Worm (Caenorhabditis elegans) whole organism, young adult: ENCODE results near the gene pas-1.
A peak's percentile ranks its signal among the peaks of the same experiment; 100 is the strongest.

Experiments used
- B0019.2 ChIP-seq: fragments of 200-800 bp; sonication (Bioruptor generic); conservative IDR thresholded peaks from 2 replicates; pipeline ENCODE4 v1.3.6; 2022; ENCODE audit warnings: missing genetic modification reagents, missing genetic modification characterization, missing compliant biosample characterization
- C17E4.6 ChIP-seq: fragments of 200-800 bp; sonication (Bioruptor generic); IDR thresholded peaks from 2 replicates; pipeline ENCODE4 v1.3.6; 2022; ENCODE audit warnings: missing genetic modification reagents, missing genetic modification characterization, missing compliant biosample characterization
- F22D6.2 ChIP-seq: sonication (generic microtip); optimal IDR thresholded peaks from 2 replicates; lab custom pipeline; 2016; ENCODE audit warnings: mild to moderate bottlenecking, missing genetic modification characterization, missing compliant biosample characterization
- F33H1.4 ChIP-seq: fragments of 200-800 bp; sonication (Bioruptor generic); IDR thresholded peaks from 2 replicates; pipeline ENCODE4 v1.3.6; 2022; ENCODE audit warnings: missing genetic modification reagents, missing genetic modification characterization, missing compliant biosample characterization
- F49E8.2 ChIP-seq: sonication (generic microtip); optimal IDR thresholded peaks from 3 replicates; lab custom pipeline; 2017; ENCODE audit warnings: missing genetic modification characterization, mild to moderate bottlenecking, missing compliant biosample characterization, antibody characterized with exemption, moderate library complexity; ENCODE audit not compliant: insufficient read depth
- Y53F4B.3 ChIP-seq: fragments of 200-800 bp; sonication (Bioruptor generic); IDR thresholded peaks from 2 replicates; pipeline ENCODE4 v1.3.6; 2022; ENCODE audit warnings: missing genetic modification reagents, missing genetic modification characterization, missing compliant biosample characterization
- Y79H2A.3 ChIP-seq: fragments of 200-800 bp; sonication (Bioruptor generic); conservative IDR thresholded peaks from 2 replicates; pipeline ENCODE4 v1.3.6; 2022; ENCODE audit warnings: missing genetic modification reagents, missing genetic modification characterization, missing compliant biosample characterization
- Y95B8A.8 ChIP-seq: fragments of 200-800 bp; sonication (Bioruptor generic); IDR thresholded peaks from 2 replicates; pipeline ENCODE4 v1.3.6; 2022; ENCODE audit warnings: missing genetic modification reagents, missing genetic modification characterization, missing compliant biosample characterization
- ZK185.1 ChIP-seq: sonication (generic microtip); optimal IDR thresholded peaks from 2 replicates; lab custom pipeline; 2016; ENCODE audit warnings: mild to moderate bottlenecking, missing genetic modification characterization, missing compliant biosample characterization; ENCODE audit not compliant: poor library complexity, severe bottlenecking
- ama-1 ChIP-seq, 3 experiments: fragments of 150-350 bp in 1 of 3; sonication (generic microtip) in 2 of 3; optimal IDR thresholded peaks; 2 replicates each; lab custom pipeline; 2014 to 2018; ENCODE audit warnings: missing biosample characterization in 2 of 3, missing genetic modification characterization in 2 of 3, missing genetic modification reagents in 2 of 3
- bed-1 ChIP-seq: fragments of 200-800 bp; sonication (Bioruptor generic); IDR thresholded peaks from 2 replicates; pipeline ENCODE4 v1.3.6; 2022; ENCODE audit warnings: missing genetic modification reagents, missing genetic modification characterization, missing compliant biosample characterization
- ceh-40 ChIP-seq: fragments of 200-800 bp; sonication (Bioruptor generic); IDR thresholded peaks from 2 replicates; pipeline ENCODE4 v1.3.6; 2022; ENCODE audit warnings: missing genetic modification characterization, missing compliant biosample characterization
- ceh-79 ChIP-seq: sonication (generic microtip); optimal IDR thresholded peaks from 2 replicates; lab custom pipeline; 2017; ENCODE audit warnings: mild to moderate bottlenecking, missing genetic modification characterization, missing compliant biosample characterization
- die-1 ChIP-seq: sonication (generic microtip); optimal IDR thresholded peaks from 2 replicates; lab custom pipeline; 2016; ENCODE audit warnings: missing genotype, mild to moderate bottlenecking, missing genetic modification characterization, missing compliant biosample characterization
- dpl-1 ChIP-seq: fragments of 150-350 bp; optimal IDR thresholded peaks from 2 replicates; lab custom pipeline; 2014; ENCODE audit warnings: missing biosample characterization, missing genetic modification reagents, missing genetic modification characterization
- egrh-3 ChIP-seq: fragments of 200-800 bp; sonication (Bioruptor generic); IDR thresholded peaks from 2 replicates; pipeline ENCODE4 v1.3.6; 2022; ENCODE audit warnings: missing genetic modification reagents, missing genetic modification characterization, missing compliant biosample characterization
- ekl-4 ChIP-seq: fragments of 200-800 bp; sonication (Bioruptor generic); IDR thresholded peaks from 2 replicates; pipeline ENCODE4 v1.3.6; 2022; ENCODE audit warnings: missing genetic modification reagents, missing genetic modification characterization, missing compliant biosample characterization
- him-1 ChIP-seq: sonication (generic microtip); optimal IDR thresholded peaks from 2 replicates; lab custom pipeline; 2016; ENCODE audit warnings: missing genotype, missing genetic modification reagents, missing genetic modification characterization, missing compliant biosample characterization
- hrde-1 ChIP-seq: sonication (generic microtip); optimal IDR thresholded peaks from 2 replicates; lab custom pipeline; 2016; ENCODE audit warnings: missing genetic modification characterization, mild to moderate bottlenecking, missing compliant biosample characterization, moderate library complexity, missing genotype, missing genetic modification reagents, borderline replicate concordance
- hsf-1 ChIP-seq: fragments of 200-800 bp; sonication (Bioruptor generic); IDR thresholded peaks from 2 replicates; pipeline ENCODE4 v1.3.6; 2022; ENCODE audit warnings: missing genetic modification reagents, missing genetic modification characterization, missing compliant biosample characterization
- lag-1 ChIP-seq: fragments of 200-800 bp; sonication (Bioruptor generic); IDR thresholded peaks from 2 replicates; pipeline ENCODE4 v1.3.6; 2022; ENCODE audit warnings: missing genetic modification reagents, missing genetic modification characterization, missing compliant biosample characterization
- lin-40 ChIP-seq: sonication (generic microtip); optimal IDR thresholded peaks from 2 replicates; lab custom pipeline; 2016; ENCODE audit warnings: missing genetic modification characterization, mild to moderate bottlenecking, missing compliant biosample characterization, missing genotype, missing genetic modification reagents
- lin-54 ChIP-seq: fragments of 200-800 bp; sonication (Bioruptor generic); optimal IDR thresholded peaks from 2 replicates; lab custom pipeline; 2018; ENCODE audit warnings: mild to moderate bottlenecking, missing genetic modification characterization, missing compliant biosample characterization
- lir-1 ChIP-seq: fragments of 200-800 bp; sonication (Bioruptor generic); conservative IDR thresholded peaks from 2 replicates; pipeline ENCODE4 v1.3.6; 2022; ENCODE audit warnings: missing genetic modification reagents, missing genetic modification characterization, missing compliant biosample characterization
- madf-6 ChIP-seq: fragments of 200-800 bp; sonication (Bioruptor generic); IDR thresholded peaks from 2 replicates; pipeline ENCODE4 v1.3.6; 2022; ENCODE audit warnings: missing genetic modification reagents, missing genetic modification characterization, missing compliant biosample characterization
- nfya-1 ChIP-seq: sonication (generic microtip); optimal IDR thresholded peaks from 2 replicates; lab custom pipeline; 2017; ENCODE audit warnings: antibody characterized with exemption, missing compliant biosample characterization, missing genetic modification characterization, borderline replicate concordance; ENCODE audit not compliant: insufficient read depth
- nfyb-1 ChIP-seq: fragments of 200-800 bp; sonication (Bioruptor generic); IDR thresholded peaks from 2 replicates; pipeline ENCODE4 v1.3.6; 2022; ENCODE audit warnings: missing genetic modification reagents, missing genetic modification characterization, missing compliant biosample characterization
- nhr-80 ChIP-seq: sonication (generic microtip); optimal IDR thresholded peaks from 2 replicates; lab custom pipeline; 2016; ENCODE audit warnings: missing genetic modification characterization, missing compliant biosample characterization
- pbrm-1 ChIP-seq: fragments of 200-800 bp; sonication (Bioruptor generic); IDR thresholded peaks from 2 replicates; pipeline ENCODE4 v1.3.6; 2022; ENCODE audit warnings: missing genetic modification reagents, missing genetic modification characterization, missing compliant biosample characterization
- rec-8 ChIP-seq, 2 experiments: sonication (generic microtip); optimal IDR thresholded peaks; 2 replicates each; lab custom pipeline; 2016; ENCODE audit warnings: mild to moderate bottlenecking in 2 of 2, missing genetic modification characterization in 2 of 2, missing genetic modification reagents in 2 of 2, missing genotype in 2 of 2, missing biosample characterization in 1 of 2, missing compliant biosample characterization in 1 of 2, moderate library complexity in 1 of 2
- snpc-4 ChIP-seq, 5 experiments: fragments of 150-350 bp in 1 of 5; sonication (generic microtip) in 4 of 5; optimal IDR thresholded peaks; 2 replicates each; lab custom pipeline; 2014 to 2018; ENCODE audit warnings: missing genetic modification characterization in 5 of 5, missing biosample characterization in 3 of 5, antibody characterized with exemption in 2 of 5, mild to moderate bottlenecking in 2 of 5, missing compliant biosample characterization in 2 of 5, missing genotype in 2 of 5, moderate library complexity in 2 of 5, missing genetic modification reagents in 1 of 5
- tbp1 ChIP-seq: fragments of 200-800 bp; sonication (Bioruptor generic); optimal IDR thresholded peaks from 2 replicates; lab custom pipeline; 2018; ENCODE audit warnings: mild to moderate bottlenecking, missing genetic modification characterization, missing compliant biosample characterization
- tbx-9 ChIP-seq: sonication (generic microtip); optimal IDR thresholded peaks from 2 replicates; lab custom pipeline; 2016; ENCODE audit warnings: borderline replicate concordance, missing genetic modification characterization, inconsistent platforms, missing compliant biosample characterization
- unc-130 ChIP-seq: sonication (generic microtip); optimal IDR thresholded peaks from 2 replicates; lab custom pipeline; 2016; ENCODE audit warnings: missing genetic modification reagents, missing genetic modification characterization, missing compliant biosample characterization
- xnd-1 ChIP-seq: sonication (generic microtip); optimal IDR thresholded peaks from 2 replicates; lab custom pipeline; 2016; ENCODE audit warnings: missing genotype, missing genetic modification reagents, missing genetic modification characterization, missing compliant biosample characterization
- zfh-2 ChIP-seq: fragments of 200-800 bp; sonication (Bioruptor generic); conservative IDR thresholded peaks from 2 replicates; pipeline ENCODE4 v1.3.6; 2022; ENCODE audit warnings: missing genetic modification reagents, missing genetic modification characterization, missing compliant biosample characterization
- ztf-18 ChIP-seq: sonication (generic microtip); optimal IDR thresholded peaks from 2 replicates; lab custom pipeline; 2016; ENCODE audit warnings: missing genotype, mild to moderate bottlenecking, missing genetic modification characterization, missing compliant biosample characterization
- ztf-22 ChIP-seq: fragments of 200-800 bp; sonication (Bioruptor generic); optimal IDR thresholded peaks from 2 replicates; lab custom pipeline; 2018; ENCODE audit warnings: mild to moderate bottlenecking, missing genetic modification characterization, moderate library complexity, missing compliant biosample characterization
- ztf-3 ChIP-seq: fragments of 200-800 bp; sonication (Bioruptor generic); optimal IDR thresholded peaks from 2 replicates; lab custom pipeline; 2018; ENCODE audit warnings: mild to moderate bottlenecking, missing genetic modification characterization, missing compliant biosample characterization

pas-1 gene

DNA sequence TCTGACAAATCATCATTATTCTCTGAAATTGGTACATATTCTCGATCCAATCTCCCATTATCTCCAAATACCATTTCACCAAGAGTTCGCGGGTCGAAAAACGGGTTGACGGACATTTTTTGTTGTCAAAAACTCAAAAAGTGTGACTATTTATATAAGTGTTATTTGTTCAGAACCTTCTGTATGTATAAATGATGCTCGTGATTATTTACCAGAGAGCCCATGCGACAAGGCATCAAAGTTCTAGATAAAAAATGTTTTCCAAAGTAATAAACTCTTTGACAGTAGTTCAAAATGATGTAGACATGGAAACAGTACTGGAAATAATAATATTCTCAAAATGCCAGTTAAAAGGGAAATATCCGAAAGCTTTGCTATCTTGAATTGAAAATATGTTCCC lies 40.2 kb upstream of the pas-1 start:
- TF ChIP-seq bed-1 (GFP tag; lab: Robert Waterston, UW) (no peak), dpl-1 (GFP tag; lab: Kevin White, UChicago) (no peak), nhr-80 (no peak), Y79H2A.3 (GFP tag; lab: Robert Waterston, UW) (no peak), ztf-18 (tag; lab: Kevin White, UChicago) (no peak), B0019.2 (GFP tag; lab: Robert Waterston, UW) (no peak), lir-1 (GFP tag; lab: Robert Waterston, UW) (no peak), F49E8.2 (tag; lab: Kevin White, UChicago) (no peak), unc-130 (GFP tag; lab: Kevin White, UChicago) (no peak), Y95B8A.8 (GFP tag; lab: Robert Waterston, UW) (no peak), ama-1 (optimal IDR thresholded peaks at IDR 0.05; lab: Kevin White, UChicago) (no peak), ama-1 (GFP tag; optimal IDR thresholded peaks at IDR 0.05; lab: Kevin White, UChicago) (no peak), hsf-1 (GFP tag; lab: Robert Waterston, UW) (no peak), nfya-1 (tag; lab: Kevin White, UChicago) (no peak), rec-8 (tag; optimal IDR thresholded peaks at IDR 0.05; lab: Kevin White, UChicago) (no peak), Y53F4B.3 (GFP tag; lab: Robert Waterston, UW) (no peak), tbx-9 (tag; lab: Kevin White, UChicago) (no peak), F22D6.2 (no peak), pbrm-1 (GFP tag; lab: Robert Waterston, UW) (no peak), egrh-3 (GFP tag; lab: Robert Waterston, UW) (no peak)

DNA sequence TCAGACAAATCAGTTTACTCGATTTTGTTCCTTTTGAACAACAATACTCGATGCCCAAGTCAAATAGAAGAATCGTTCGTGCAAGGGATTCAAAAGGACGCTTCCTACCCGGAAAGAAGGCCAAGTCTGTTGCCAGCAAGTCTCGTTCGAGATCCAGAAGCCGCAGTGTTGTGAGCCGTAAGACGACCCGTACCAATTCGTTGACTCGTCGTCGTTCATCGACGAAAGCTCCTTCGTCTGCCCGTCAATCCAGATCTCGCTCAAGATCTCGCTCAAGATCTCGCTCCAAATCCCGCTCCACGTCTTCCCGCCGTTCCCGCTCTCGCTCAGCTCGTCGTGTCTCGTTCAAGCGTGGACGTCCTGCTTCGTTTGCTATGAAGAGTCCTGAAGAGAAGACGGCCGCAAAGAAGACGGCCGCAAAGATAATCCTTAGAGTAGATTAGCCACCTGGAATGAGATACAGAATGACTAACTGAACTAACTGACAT lies 38.2 kb upstream of the pas-1 start, which contains the start of gene F08H9.2:
Gene F08H9.2 (plus strand): TSS at position 51 of the 488 bp plus-strand sequence.
- no peak for TF ChIP-seq lin-54 (GFP tag; lab: Kevin White, UChicago)
- no peak for TF ChIP-seq ekl-4 (GFP tag; lab: Robert Waterston, UW)
- TF ChIP-seq C17E4.6 (GFP tag; lab: Robert Waterston, UW), result no peak
- TF ChIP-seq nfyb-1 (GFP tag; lab: Robert Waterston, UW), result 0 out of 2 replicates have a peak, but pooled peaks have one; percentile 15
- no peak for TF ChIP-seq ceh-79 (tag; lab: Kevin White, UChicago)
- TF ChIP-seq ztf-22 (GFP tag; lab: Kevin White, UChicago), result no peak
- TF ChIP-seq ZK185.1 (tag; lab: Kevin White, UChicago), result no peak
- no peak for TF ChIP-seq tbp1
- peak; percentile 76 for TF ChIP-seq zfh-2 (GFP tag; lab: Robert Waterston, UW)
- no peak for TF ChIP-seq hrde-1 (tag; lab: Kevin White, UChicago)
- TF ChIP-seq ceh-40 (GFP tag; lab: Robert Waterston, UW), result no peak
- TF ChIP-seq die-1 (tag; lab: Kevin White, UChicago), result no peak
- no peak for TF ChIP-seq lin-40

DNA sequence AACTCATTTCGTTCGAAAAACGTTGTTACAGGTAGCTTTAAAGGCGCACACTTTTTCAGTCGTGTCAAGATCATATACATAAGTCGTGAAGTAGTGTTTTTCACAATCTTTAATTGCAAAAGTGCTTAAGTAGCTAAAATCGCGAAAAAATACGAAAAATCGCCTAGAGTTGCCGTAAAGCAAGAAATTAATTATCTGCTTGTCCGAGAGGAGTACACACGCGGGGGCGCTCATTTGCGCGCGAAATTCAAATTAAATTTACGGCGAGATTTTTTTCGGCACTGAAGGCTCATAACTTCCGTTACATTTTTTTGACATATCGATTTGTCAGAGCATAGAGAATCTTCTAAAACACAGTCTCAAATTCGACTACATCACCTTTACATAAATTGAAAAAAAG lies 37.7 kb upstream of the pas-1 start:
- TF ChIP-seq xnd-1 (tag; lab: Kevin White, UChicago) (peak; percentile 5), snpc-4 (GFP tag; optimal IDR thresholded peaks at IDR 0.05; lab: Kevin White, UChicago) (no peak), snpc-4 (tag; optimal IDR thresholded peaks at IDR 0.05; lab: Kevin White, UChicago) (peak in 1 of 4 experiments; percentile 13), ztf-3 (GFP tag; lab: Kevin White, UChicago) (no peak), lag-1 (GFP tag; lab: Robert Waterston, UW) (no peak), hrde-1 (tag; lab: Kevin White, UChicago) (peak; percentile 66), him-1 (peak; percentile 17), madf-6 (GFP tag; lab: Robert Waterston, UW) (0 out of 2 replicates have a peak, but pooled peaks have one; percentile 28), lin-54 (GFP tag; lab: Kevin White, UChicago) (peak; percentile 9), F33H1.4 (GFP tag; lab: Robert Waterston, UW) (0 out of 2 replicates have a peak, but pooled peaks have one; percentile 11)
- TF ChIP-seq, all 124 proteins: peak for 7
